Worm (Caenorhabditis elegans): ENCODE results near the gene twk-8.

twk-8 gene

ce11 chrIV:9082055-9082454 is at the start of gene twk-8:
twk-8 (plus strand) TSS chrIV:9082355.
- TF ChIP-seq ztf-29 (GFP tag; IDR thresholded peaks at IDR 0.05) (no peak), ref-1 (GFP tag; conservative IDR thresholded peaks at IDR 0.05) (no peak), klf-2 (GFP tag; conservative IDR thresholded peaks at IDR 0.05) (no peak), med-1 (GFP tag; optimal IDR thresholded peaks at IDR 0.05; ENCODE audit: insufficient read depth) (no peak), cog-1 (tag; optimal IDR thresholded peaks at IDR 0.05) (no peak), T22C8.4 (GFP tag; IDR thresholded peaks at IDR 0.05) (no peak), tab-1 (GFP tag; IDR thresholded peaks at IDR 0.05) (no peak), flt-1 (GFP tag; IDR thresholded peaks at IDR 0.05) (no peak), ztf-23 (GFP tag; IDR thresholded peaks at IDR 0.05) (no peak)

- TF ChIP-seq klf-2 (GFP tag; conservative IDR thresholded peaks at IDR 0.05) (no peak), ref-1 (GFP tag; conservative IDR thresholded peaks at IDR 0.05) (no peak), cog-1 (tag; optimal IDR thresholded peaks at IDR 0.05) (no peak), tab-1 (GFP tag; IDR thresholded peaks at IDR 0.05) (no peak), med-1 (GFP tag; optimal IDR thresholded peaks at IDR 0.05; ENCODE audit: insufficient read depth) (no peak), flt-1 (GFP tag; IDR thresholded peaks at IDR 0.05) (no peak), T22C8.4 (GFP tag; IDR thresholded peaks at IDR 0.05) (no peak), ztf-23 (GFP tag; IDR thresholded peaks at IDR 0.05) (no peak), ztf-29 (GFP tag; IDR thresholded peaks at IDR 0.05) (no peak)
These were observed 49.6 kb upstream of the twk-8 start, which contains the start of gene C53D6.6 for ce11 chrIV:9032550-9032949. C53D6.6 (minus strand) TSS chrIV:9032667.

- no peak for TF ChIP-seq klf-2 (GFP tag; conservative IDR thresholded peaks at IDR 0.05)
- TF ChIP-seq cog-1 (tag; optimal IDR thresholded peaks at IDR 0.05), result no peak
- no peak for TF ChIP-seq flt-1 (GFP tag; IDR thresholded peaks at IDR 0.05)
- TF ChIP-seq ztf-23 (GFP tag; IDR thresholded peaks at IDR 0.05), result no peak
- TF ChIP-seq ztf-29 (GFP tag; IDR thresholded peaks at IDR 0.05), result no peak
- TF ChIP-seq T22C8.4 (GFP tag; IDR thresholded peaks at IDR 0.05), result no peak
- no peak for TF ChIP-seq med-1 (GFP tag; optimal IDR thresholded peaks at IDR 0.05; ENCODE audit: insufficient read depth)
- TF ChIP-seq ref-1 (GFP tag; conservative IDR thresholded peaks at IDR 0.05), result no peak
- TF ChIP-seq tab-1 (GFP tag; IDR thresholded peaks at IDR 0.05), result no peak
These were observed 47.8 kb upstream of the twk-8 start, which contains the start of gene C53D6.10 for ce11 chrIV:9034340-9034739. C53D6.10 (minus strand) TSS chrIV:9034440.

DNA sequence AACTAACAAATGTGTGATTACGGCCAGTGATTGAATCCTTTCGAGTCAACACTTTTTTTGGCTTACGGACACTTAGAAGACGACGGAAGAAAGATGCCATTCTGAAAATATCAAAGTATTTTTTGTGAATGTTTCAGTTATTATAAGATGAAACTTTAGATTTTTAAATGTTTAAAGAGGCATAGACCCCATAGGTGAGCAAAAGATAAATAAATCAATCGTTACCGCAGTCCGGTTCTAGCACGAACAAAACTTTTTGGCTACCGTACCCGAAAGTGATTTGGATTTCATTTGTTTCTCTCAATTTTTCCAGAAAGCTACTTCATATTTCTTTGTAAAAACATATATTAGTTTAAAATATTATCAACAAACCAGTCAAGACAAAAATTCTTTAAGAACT is 45.1 kb upstream of the twk-8 start, which contains the start of gene C53D6.7:
Gene C53D6.7 (minus strand): TSS at position 101 of the 400 bp plus-strand sequence.
- TF ChIP-seq ztf-23 (GFP tag; IDR thresholded peaks at IDR 0.05) (no peak), ztf-29 (GFP tag; IDR thresholded peaks at IDR 0.05) (no peak), T22C8.4 (GFP tag; IDR thresholded peaks at IDR 0.05) (no peak), med-1 (GFP tag; optimal IDR thresholded peaks at IDR 0.05; ENCODE audit: insufficient read depth) (no peak), ref-1 (GFP tag; conservative IDR thresholded peaks at IDR 0.05) (no peak), klf-2 (GFP tag; conservative IDR thresholded peaks at IDR 0.05) (no peak), tab-1 (GFP tag; IDR thresholded peaks at IDR 0.05) (no peak), cog-1 (tag; optimal IDR thresholded peaks at IDR 0.05) (no peak), flt-1 (GFP tag; IDR thresholded peaks at IDR 0.05) (no peak)

ce11 chrIV:9040393-9040792 is 41.8 kb upstream of the twk-8 start, which contains the start of gene Y73F4A.3:
Y73F4A.3 (minus strand) TSS chrIV:9040493.
- TF ChIP-seq ztf-23 (GFP tag; IDR thresholded peaks at IDR 0.05), result no peak

DNA sequence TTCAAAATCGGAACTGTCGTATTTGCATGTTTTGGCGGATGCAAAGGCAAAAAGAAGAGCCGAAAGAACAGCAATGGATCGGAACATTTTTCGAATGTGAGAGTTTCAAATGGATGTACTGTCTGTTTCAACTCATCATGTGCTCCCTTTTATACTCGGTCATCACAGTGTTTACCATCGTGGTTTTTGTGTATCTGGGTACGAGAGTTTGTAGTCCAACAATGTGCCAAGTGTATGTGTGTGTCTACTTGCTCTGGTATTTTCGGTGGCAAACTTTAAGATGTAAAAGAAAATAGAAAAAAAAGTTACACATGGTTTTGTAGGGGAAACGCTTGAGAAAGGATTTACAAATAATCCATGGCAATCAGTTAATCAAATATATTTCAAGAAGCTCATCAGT is 38.9 kb upstream of the twk-8 start, which contains the start of gene Y73F4A.2:
Gene Y73F4A.2 (minus strand): TSS at position 124 of the 400 bp plus-strand sequence.
- TF ChIP-seq ref-1 (GFP tag; conservative IDR thresholded peaks at IDR 0.05) (no peak), T22C8.4 (GFP tag; IDR thresholded peaks at IDR 0.05) (no peak), cog-1 (tag; optimal IDR thresholded peaks at IDR 0.05) (no peak), med-1 (GFP tag; optimal IDR thresholded peaks at IDR 0.05; ENCODE audit: insufficient read depth) (no peak), ztf-29 (GFP tag; IDR thresholded peaks at IDR 0.05) (no peak), klf-2 (GFP tag; conservative IDR thresholded peaks at IDR 0.05) (no peak), ztf-23 (GFP tag; IDR thresholded peaks at IDR 0.05) (no peak)

ce11 chrIV:9045252-9045651 is 36.9 kb upstream of the twk-8 start, which contains the start of gene Y73F4A.1:
Y73F4A.1 (minus strand) TSS chrIV:9045352.
- TF ChIP-seq med-1 (GFP tag; optimal IDR thresholded peaks at IDR 0.05; ENCODE audit: insufficient read depth), result no peak
- no peak for TF ChIP-seq ztf-29 (GFP tag; IDR thresholded peaks at IDR 0.05)
- TF ChIP-seq tab-1 (GFP tag; IDR thresholded peaks at IDR 0.05), result no peak
- no peak for TF ChIP-seq klf-2 (GFP tag; conservative IDR thresholded peaks at IDR 0.05)
- no peak for TF ChIP-seq flt-1 (GFP tag; IDR thresholded peaks at IDR 0.05)
- TF ChIP-seq cog-1 (tag; optimal IDR thresholded peaks at IDR 0.05), result no peak
- no peak for TF ChIP-seq T22C8.4 (GFP tag; IDR thresholded peaks at IDR 0.05)
- TF ChIP-seq ztf-23 (GFP tag; IDR thresholded peaks at IDR 0.05), result no peak
- no peak for TF ChIP-seq ref-1 (GFP tag; conservative IDR thresholded peaks at IDR 0.05)

DNA sequence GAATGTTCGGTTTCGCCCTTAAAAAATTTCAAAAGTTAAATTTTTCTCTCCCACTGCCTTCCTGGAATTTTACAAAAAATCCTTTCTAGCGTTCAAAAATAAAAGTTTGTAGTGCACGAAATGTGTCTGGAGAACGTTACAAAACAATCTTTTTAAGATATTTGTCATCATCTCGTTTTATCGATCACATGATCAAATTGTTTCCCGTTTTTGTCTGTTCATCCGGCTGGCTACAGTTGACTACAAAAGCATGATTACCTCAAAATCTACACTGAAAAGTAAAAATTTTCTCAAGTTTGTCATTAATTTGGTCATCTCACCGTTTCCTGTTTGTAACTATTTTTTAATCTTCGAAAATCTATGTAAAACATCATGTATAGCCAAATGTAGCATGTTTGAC is 31.1 kb upstream of the twk-8 start:
- TF ChIP-seq ztf-23 (GFP tag; IDR thresholded peaks at IDR 0.05) (no peak), ztf-29 (GFP tag; IDR thresholded peaks at IDR 0.05) (no peak), klf-2 (GFP tag; conservative IDR thresholded peaks at IDR 0.05) (no peak), flt-1 (GFP tag; IDR thresholded peaks at IDR 0.05) (no peak), ref-1 (GFP tag; conservative IDR thresholded peaks at IDR 0.05) (no peak), cog-1 (tag; optimal IDR thresholded peaks at IDR 0.05) (no peak)

DNA sequence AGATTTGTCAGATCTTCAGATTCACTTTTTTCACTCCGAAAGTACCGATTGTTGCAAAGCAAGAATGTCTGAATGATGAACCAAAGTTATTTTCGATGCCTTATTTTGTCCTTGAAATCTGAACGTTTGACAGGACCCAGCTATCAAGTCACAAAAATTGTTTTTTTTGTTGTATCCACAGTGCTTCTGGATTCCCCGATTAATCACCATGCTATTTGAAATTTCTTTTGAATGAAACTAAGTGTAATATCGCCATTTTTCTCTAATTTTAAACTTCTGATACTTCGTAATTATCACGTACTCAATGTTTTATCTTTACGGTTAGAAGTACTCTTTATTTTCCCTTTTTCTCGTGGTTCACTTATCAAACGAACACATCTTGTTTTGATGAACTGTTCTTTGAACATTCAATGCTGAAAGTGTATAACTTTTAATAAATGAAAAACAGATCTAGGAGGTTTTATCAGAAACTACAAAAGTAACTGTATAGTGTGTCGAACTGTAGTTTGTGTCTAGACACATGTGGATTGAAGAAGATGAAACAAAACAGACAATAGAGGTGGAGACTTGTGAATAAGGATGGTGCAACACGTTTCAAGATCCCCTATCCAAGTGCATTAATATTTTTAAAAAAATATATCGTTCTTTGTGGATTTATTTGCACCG is 30.5 kb upstream of the twk-8 start:
- TF ChIP-seq tab-1 (GFP tag; IDR thresholded peaks at IDR 0.05) (no peak), ref-1 (GFP tag; conservative IDR thresholded peaks at IDR 0.05) (no peak), cog-1 (tag; optimal IDR thresholded peaks at IDR 0.05) (no peak), ztf-29 (GFP tag; IDR thresholded peaks at IDR 0.05) (no peak), flt-1 (GFP tag; IDR thresholded peaks at IDR 0.05) (no peak), klf-2 (GFP tag; conservative IDR thresholded peaks at IDR 0.05) (no peak), T22C8.4 (GFP tag; IDR thresholded peaks at IDR 0.05) (no peak), ztf-23 (GFP tag; IDR thresholded peaks at IDR 0.05) (no peak), med-1 (GFP tag; optimal IDR thresholded peaks at IDR 0.05; ENCODE audit: insufficient read depth) (no peak)

DNA sequence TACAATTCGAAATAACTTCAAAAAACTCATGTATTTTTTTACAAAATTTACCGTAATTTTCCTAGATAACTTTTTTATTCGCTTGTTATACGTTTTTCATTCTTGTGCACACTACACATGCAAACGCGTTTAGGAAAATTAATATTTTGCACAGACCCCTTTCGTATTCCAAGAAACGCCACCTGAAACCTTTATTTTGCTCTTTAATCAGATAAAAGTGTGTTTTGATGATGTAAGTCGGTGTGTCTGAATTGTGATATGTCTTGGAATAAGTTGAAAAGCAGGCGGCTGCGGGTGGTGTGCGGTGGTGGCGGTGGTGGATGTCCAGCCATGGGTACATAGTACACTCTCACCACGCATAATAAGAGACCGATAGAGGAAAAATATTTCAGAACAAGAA is 28.8 kb upstream of the twk-8 start:
- TF ChIP-seq cog-1 (tag; optimal IDR thresholded peaks at IDR 0.05), result no peak
- TF ChIP-seq flt-1 (GFP tag; IDR thresholded peaks at IDR 0.05), result no peak

All from whole organism, midembryonic.